Fruit fly (Drosophila melanogaster): ENCODE results near the gene CG4991.
A peak's percentile ranks its signal among the peaks of the same experiment; 100 is the strongest.

Gene CG4991

DNA sequence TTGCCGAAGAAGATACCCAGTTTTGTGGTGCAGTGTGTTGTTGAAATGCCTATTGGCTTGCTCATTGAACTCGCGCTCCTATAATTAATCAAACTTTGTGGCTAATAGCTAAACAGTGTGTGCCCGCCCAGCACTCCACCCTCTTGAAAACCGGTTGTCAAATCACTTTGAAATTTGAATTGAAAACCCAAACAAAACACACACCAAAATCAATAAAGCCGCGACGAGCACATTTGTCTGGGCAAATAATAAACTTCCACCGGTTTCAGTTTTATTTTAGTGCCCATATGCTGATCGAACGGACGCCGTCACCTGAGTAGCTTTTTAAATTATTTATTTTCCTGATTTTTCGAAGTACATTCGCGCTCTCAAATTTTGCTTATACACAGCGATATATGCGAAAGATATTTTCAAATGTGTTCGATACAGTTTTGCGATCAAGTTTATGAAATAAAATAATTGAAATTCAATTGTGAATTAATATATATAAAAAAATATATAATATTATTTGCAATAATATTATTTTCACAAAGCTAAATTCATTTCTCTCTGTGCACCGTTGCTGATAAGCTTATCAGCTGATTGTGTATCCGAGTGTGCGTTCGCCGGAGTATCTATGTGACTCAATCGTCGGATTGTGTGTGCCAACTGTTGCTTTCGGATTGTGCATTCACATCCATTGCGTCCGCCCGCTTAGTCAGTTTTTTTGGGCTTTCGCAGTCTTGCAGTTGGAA lies 38.2 kb downstream of the CG4991 start:
- TF ChIP-seq Mnt (GFP tag; optimal IDR thresholded peaks at IDR 0.05), result peak; percentile 1
- TF ChIP-seq Crg-1 (GFP tag; optimal IDR thresholded peaks at IDR 0.05), result peak; percentile 12
- TF ChIP-seq pad (GFP tag; optimal IDR thresholded peaks at IDR 0.05), result peak; percentile 43
- peak; percentile 74 for TF ChIP-seq CG14711 (tag; optimal IDR thresholded peaks at IDR 0.05)
- TF ChIP-seq kay (GFP tag; ENCODE audit: borderline replicate concordance), result no peak
- no peak for TF ChIP-seq CG1620 (GFP tag; optimal IDR thresholded peaks at IDR 0.05)
- peak; percentile 77 for TF ChIP-seq bab1 (GFP tag; optimal IDR thresholded peaks at IDR 0.05)
- no peak for TF ChIP-seq toe (GFP tag; optimal IDR thresholded peaks at IDR 0.05)
- TF ChIP-seq ovo (GFP tag; optimal IDR thresholded peaks at IDR 0.05), result peak; percentile 25
- no peak for TF ChIP-seq cnc (optimal IDR thresholded peaks at IDR 0.05)
- TF ChIP-seq tj (GFP tag; optimal IDR thresholded peaks at IDR 0.05), result peak; percentile 52
- no peak for TF ChIP-seq Clk (GFP tag; optimal IDR thresholded peaks at IDR 0.05)
- no peak for TF ChIP-seq CG5204 (GFP tag; optimal IDR thresholded peaks at IDR 0.05)
- peak; percentile 14 for TF ChIP-seq cic (GFP tag; optimal IDR thresholded peaks at IDR 0.05)
- peak; percentile 79 for TF ChIP-seq CG33017 (tag; optimal IDR thresholded peaks at IDR 0.05)
- TF ChIP-seq Hr96 (GFP tag; optimal IDR thresholded peaks at IDR 0.05), result no peak
- TF ChIP-seq CG7101 (tag; optimal IDR thresholded peaks at IDR 0.05), result peak; percentile 84
- TF ChIP-seq CG11617 (GFP tag; optimal IDR thresholded peaks at IDR 0.05), result peak; percentile 83
- TF ChIP-seq CG7045 (GFP tag; optimal IDR thresholded peaks at IDR 0.05), result no peak
- TF ChIP-seq CG12768 (GFP tag; optimal IDR thresholded peaks at IDR 0.05), result no peak

DNA sequence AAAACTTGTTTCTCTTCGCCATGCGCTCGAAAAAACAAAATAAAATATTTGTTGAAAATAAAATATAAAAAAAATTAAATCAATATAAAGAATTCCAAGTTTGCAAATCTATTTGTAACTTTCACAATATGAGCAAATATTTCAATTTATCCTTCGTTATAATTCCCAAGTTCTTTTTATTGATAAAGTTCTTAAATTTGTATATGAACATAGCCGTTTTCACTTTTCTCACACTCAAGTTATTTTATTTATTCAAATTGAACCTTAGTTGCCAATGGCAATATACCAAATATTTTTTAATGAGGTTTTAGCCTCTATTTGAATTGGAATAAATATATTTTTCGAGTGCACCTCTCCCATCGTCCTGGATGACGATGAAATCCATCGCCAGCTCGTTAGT lies 41.0 kb downstream of the CG4991 start:
- no peak for TF ChIP-seq Crg-1 (GFP tag; optimal IDR thresholded peaks at IDR 0.05)
- TF ChIP-seq kay (GFP tag; ENCODE audit: borderline replicate concordance), result no peak
- no peak for TF ChIP-seq Mnt (GFP tag; optimal IDR thresholded peaks at IDR 0.05)
- no peak for TF ChIP-seq CG7101 (tag; optimal IDR thresholded peaks at IDR 0.05)
- no peak for TF ChIP-seq bab1 (GFP tag; optimal IDR thresholded peaks at IDR 0.05)
- TF ChIP-seq toe (GFP tag; optimal IDR thresholded peaks at IDR 0.05), result no peak
- no peak for TF ChIP-seq CG5204 (GFP tag; optimal IDR thresholded peaks at IDR 0.05)
- no peak for TF ChIP-seq CG1620 (GFP tag; optimal IDR thresholded peaks at IDR 0.05)
- TF ChIP-seq Clk (GFP tag; optimal IDR thresholded peaks at IDR 0.05), result no peak
- no peak for TF ChIP-seq cnc (optimal IDR thresholded peaks at IDR 0.05)
- TF ChIP-seq CG33017 (tag; optimal IDR thresholded peaks at IDR 0.05), result no peak

DNA sequence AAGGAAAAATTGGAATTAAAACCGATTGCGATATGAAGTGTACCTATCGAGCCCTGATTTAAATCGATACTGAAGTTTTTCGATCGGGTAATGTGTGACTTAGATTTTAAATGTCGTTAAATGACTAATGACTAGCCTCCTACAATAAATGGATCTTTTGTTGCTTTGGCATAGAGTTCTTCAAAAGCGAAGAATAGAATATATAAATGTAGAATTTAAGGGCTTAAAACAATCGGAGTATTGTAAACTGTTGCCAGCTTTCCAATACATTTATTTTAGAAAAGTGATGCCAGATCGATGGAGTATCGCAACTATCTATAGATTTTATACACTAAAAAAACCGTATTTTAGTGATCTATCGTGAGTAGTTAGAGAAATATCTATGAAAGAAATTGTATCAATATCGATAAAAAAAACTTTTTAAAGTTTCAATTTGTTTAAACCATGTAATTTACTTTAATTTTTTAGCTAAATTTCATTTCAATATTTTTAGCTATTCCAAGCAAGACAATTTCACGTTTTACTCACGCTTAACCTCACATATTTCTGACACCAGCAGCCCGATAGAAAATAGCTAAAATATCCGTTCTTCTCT lies 51.4 kb downstream of the CG4991 start, which contains the start of the genes mei-217 and mei-218:
Gene mei-217 (minus strand): TSS at position 51 of the 595 bp plus-strand sequence.
Gene mei-218 (minus strand): TSS at position 51 of the 595 bp plus-strand sequence.
- TF ChIP-seq Mnt (GFP tag; optimal IDR thresholded peaks at IDR 0.05), result peak; percentile 6
- no peak for TF ChIP-seq cic (GFP tag; optimal IDR thresholded peaks at IDR 0.05)
- TF ChIP-seq toe (GFP tag; optimal IDR thresholded peaks at IDR 0.05), result no peak
- TF ChIP-seq cnc (optimal IDR thresholded peaks at IDR 0.05), result no peak
- peak; percentile 34 for TF ChIP-seq CG14711 (tag; optimal IDR thresholded peaks at IDR 0.05)
- TF ChIP-seq Hr96 (GFP tag; optimal IDR thresholded peaks at IDR 0.05), result no peak
- no peak for TF ChIP-seq Clk (GFP tag; optimal IDR thresholded peaks at IDR 0.05)
- TF ChIP-seq CG12768 (GFP tag; optimal IDR thresholded peaks at IDR 0.05), result no peak
- no peak for TF ChIP-seq CG5204 (GFP tag; optimal IDR thresholded peaks at IDR 0.05)
- TF ChIP-seq CG7101 (tag; optimal IDR thresholded peaks at IDR 0.05), result no peak
- TF ChIP-seq Crg-1 (GFP tag; optimal IDR thresholded peaks at IDR 0.05), result no peak
- TF ChIP-seq CG7045 (GFP tag; optimal IDR thresholded peaks at IDR 0.05), result no peak
- no peak for TF ChIP-seq CG11617 (GFP tag; optimal IDR thresholded peaks at IDR 0.05)
- TF ChIP-seq kay (GFP tag; ENCODE audit: borderline replicate concordance), result no peak
- no peak for TF ChIP-seq tj (GFP tag; optimal IDR thresholded peaks at IDR 0.05)
- TF ChIP-seq CG1620 (GFP tag; optimal IDR thresholded peaks at IDR 0.05), result peak; percentile 2

DNA sequence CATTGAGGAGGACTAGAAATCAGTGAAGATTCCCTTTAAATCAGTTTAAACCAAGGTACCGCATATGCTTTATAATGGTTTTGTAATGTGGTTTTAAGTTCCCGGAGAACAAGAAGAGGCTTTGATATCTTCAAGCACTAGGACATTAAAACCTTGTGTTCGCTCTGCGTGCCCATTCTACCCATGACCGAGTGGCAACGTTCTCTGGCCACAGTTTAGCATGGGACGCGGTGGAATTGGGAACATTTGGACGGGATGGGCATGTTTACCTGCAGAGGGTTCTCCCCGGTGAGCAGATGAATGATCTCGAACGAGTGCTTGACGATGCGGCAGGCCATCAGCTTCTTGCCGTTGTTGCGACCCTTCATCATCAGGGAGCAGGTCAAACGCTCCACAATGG lies 54.9 kb downstream of the CG4991 start:
- TF ChIP-seq pad (GFP tag; optimal IDR thresholded peaks at IDR 0.05) (no peak), tj (GFP tag; optimal IDR thresholded peaks at IDR 0.05) (no peak), Mnt (GFP tag; optimal IDR thresholded peaks at IDR 0.05) (no peak)

DNA sequence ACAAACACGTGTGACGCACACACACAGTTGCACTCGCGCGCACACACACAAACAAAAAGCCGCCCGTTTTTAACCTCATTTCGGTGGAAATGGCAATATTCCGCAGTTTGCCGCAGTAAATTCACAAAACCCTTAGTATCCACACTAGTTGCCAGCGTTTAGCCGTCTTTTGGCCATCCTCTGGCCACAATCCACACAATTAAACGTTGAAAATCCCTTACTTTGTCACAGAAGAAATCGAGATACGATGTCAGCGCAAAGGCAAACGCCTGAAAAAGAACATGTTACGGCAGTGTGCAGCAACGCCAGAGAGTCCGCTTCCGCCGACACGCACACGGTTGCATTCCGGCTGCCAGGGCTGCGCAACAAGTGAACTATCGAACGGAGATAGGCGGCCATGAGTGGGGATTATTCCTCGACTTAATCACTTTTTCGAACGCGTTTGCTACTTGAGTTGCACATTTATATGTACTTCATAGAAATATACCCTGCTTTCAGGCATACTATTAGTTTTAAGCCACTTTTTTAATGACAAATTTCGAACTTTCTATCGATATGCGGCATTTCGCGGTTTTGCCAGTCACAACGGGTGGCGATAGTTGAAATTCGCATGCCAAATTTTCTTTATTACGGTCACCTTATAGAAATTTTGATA lies 56.5 kb downstream of the CG4991 start, which contains the start of gene RpS5a:
Gene RpS5a (minus strand): TSS at position 282 of the 655 bp plus-strand sequence.
- peak; percentile 77 for TF ChIP-seq toe (GFP tag; optimal IDR thresholded peaks at IDR 0.05)
- TF ChIP-seq tj (GFP tag; optimal IDR thresholded peaks at IDR 0.05), result peak; percentile 82
- peak; percentile 58 for TF ChIP-seq CG14711 (tag; optimal IDR thresholded peaks at IDR 0.05)
- peak; percentile 96 for TF ChIP-seq Crg-1 (GFP tag; optimal IDR thresholded peaks at IDR 0.05)
- no peak for TF ChIP-seq cic (GFP tag; optimal IDR thresholded peaks at IDR 0.05)
- peak; percentile 99 for TF ChIP-seq Mnt (GFP tag; optimal IDR thresholded peaks at IDR 0.05)
- peak; percentile 73 for TF ChIP-seq CG5204 (GFP tag; optimal IDR thresholded peaks at IDR 0.05)
- peak; percentile 6 for TF ChIP-seq CG33017 (tag; optimal IDR thresholded peaks at IDR 0.05)
- peak; percentile 95 for TF ChIP-seq ovo (GFP tag; optimal IDR thresholded peaks at IDR 0.05)
- peak; percentile 79 for TF ChIP-seq CG12768 (GFP tag; optimal IDR thresholded peaks at IDR 0.05)
- peak; percentile 58 for TF ChIP-seq Clk (GFP tag; optimal IDR thresholded peaks at IDR 0.05)
- TF ChIP-seq CG1620 (GFP tag; optimal IDR thresholded peaks at IDR 0.05), result peak; percentile 97
- TF ChIP-seq cnc (optimal IDR thresholded peaks at IDR 0.05), result no peak
- peak; percentile 93 for TF ChIP-seq CG11617 (GFP tag; optimal IDR thresholded peaks at IDR 0.05)
- peak; percentile 95 for TF ChIP-seq Hr96 (GFP tag; optimal IDR thresholded peaks at IDR 0.05)
- TF ChIP-seq CG7101 (tag; optimal IDR thresholded peaks at IDR 0.05), result peak; percentile 85
- TF ChIP-seq CG7045 (GFP tag; optimal IDR thresholded peaks at IDR 0.05), result peak; percentile 74
- TF ChIP-seq bab1 (GFP tag; optimal IDR thresholded peaks at IDR 0.05), result peak; percentile 86
- no peak for TF ChIP-seq kay (GFP tag; ENCODE audit: borderline replicate concordance)
- TF ChIP-seq pad (GFP tag; optimal IDR thresholded peaks at IDR 0.05), result peak; percentile 86

Measured in whole organism, adult.